Fruit fly (Drosophila melanogaster): ENCODE data around the gene CG15601.

The CG15601 gene

dm6 chrX:15709984-15710750 lies at the start of gene CG15601, which contains the start of gene CG9281 (continued):
- TF ChIP-seq CG9437 (GFP tag; optimal IDR thresholded peaks at IDR 0.05) (peak; percentile 66), CG7556 (GFP tag; optimal IDR thresholded peaks at IDR 0.05) (no peak), her (GFP tag; optimal IDR thresholded peaks at IDR 0.05) (peak; percentile 36), Optix (GFP tag; IDR thresholded peaks at IDR 0.05) (no peak), Bdp1 (GFP tag; optimal IDR thresholded peaks at IDR 0.05) (no peak), eyg (GFP tag; optimal IDR thresholded peaks at IDR 0.05) (no peak), BtbVII (GFP tag; optimal IDR thresholded peaks at IDR 0.05) (peak; percentile 2), grn (GFP tag; optimal IDR thresholded peaks at IDR 0.05) (no peak), Eip74EF (GFP tag; optimal IDR thresholded peaks at IDR 0.05) (no peak), CG30020 (tag; optimal IDR thresholded peaks at IDR 0.05) (peak; percentile 38), jing (GFP tag; optimal IDR thresholded peaks at IDR 0.05) (no peak), row (GFP tag; IDR thresholded peaks at IDR 0.05) (peak; percentile 44; the same call in 2 of the 3 replicates), fru (optimal IDR thresholded peaks at IDR 0.05) (no peak), CG17385 (GFP tag; optimal IDR thresholded peaks at IDR 0.05) (peak; percentile 87), crc (GFP tag; optimal IDR thresholded peaks at IDR 0.05) (no peak), CG12236 (GFP tag; optimal IDR thresholded peaks at IDR 0.05) (no peak), CG15479 (GFP tag; optimal IDR thresholded peaks at IDR 0.05) (peak; percentile 96), rib (GFP tag; IDR thresholded peaks at IDR 0.05) (peak; percentile 82; the same call in 1 of the 2 replicates), salm (tag; optimal IDR thresholded peaks at IDR 0.05) (no peak), Ets65A (GFP tag) (peak; percentile 32), CG4820 (GFP tag; optimal IDR thresholded peaks at IDR 0.05) (no peak), esg (GFP tag; conservative IDR thresholded peaks at IDR 0.05) (no peak), D (optimal IDR thresholded peaks at IDR 0.05) (peak; percentile 55), D (GFP tag; optimal IDR thresholded peaks at IDR 0.05) (no peak), Dfd (GFP tag; optimal IDR thresholded peaks at IDR 0.05) (no peak), TFAM (GFP tag; optimal IDR thresholded peaks at IDR 0.05) (no peak), CG3281 (GFP tag; optimal IDR thresholded peaks at IDR 0.05) (no peak), ci (GFP tag; IDR thresholded peaks at IDR 0.05) (peak; percentile 61; the same call in 1 of the 3 replicates), Neu2 (GFP tag; optimal IDR thresholded peaks at IDR 0.05; ENCODE audit: borderline replicate concordance) (no peak), zen (tag; optimal IDR thresholded peaks at IDR 0.05) (no peak), CG9797 (GFP tag; optimal IDR thresholded peaks at IDR 0.05) (peak; percentile 88), ac (GFP tag; optimal IDR thresholded peaks at IDR 0.05) (peak; percentile 6), sim (GFP tag; IDR thresholded peaks at IDR 0.05) (no peak), Bgb (GFP tag; IDR thresholded peaks at IDR 0.05; ENCODE audit: partially characterized antibody) (peak; percentile 29; the same call in 1 of the 2 replicates), Hr3 (GFP tag; optimal IDR thresholded peaks at IDR 0.05) (no peak), seq (GFP tag; IDR thresholded peaks at IDR 0.05) (0 out of 2 replicates have a peak, but pooled peaks have one; percentile 7), GATAe (GFP tag; conservative IDR thresholded peaks at IDR 0.05) (no peak), Deaf1 (tag; optimal IDR thresholded peaks at IDR 0.05) (peak; percentile 67), CG6765 (GFP tag; optimal IDR thresholded peaks at IDR 0.05) (peak; percentile 60), Ada2b (GFP tag; IDR thresholded peaks at IDR 0.05) (no peak), CG17361 (GFP tag; IDR thresholded peaks at IDR 0.05) (0 out of 3 replicates have a peak, but pooled peaks have one; percentile 36), tap (tag; optimal IDR thresholded peaks at IDR 0.05) (no peak), Dad (GFP tag; optimal IDR thresholded peaks at IDR 0.05) (no peak), CG4617 (GFP tag; optimal IDR thresholded peaks at IDR 0.05; ENCODE audit: borderline replicate concordance) (peak; percentile 49), CG11504 (tag; optimal IDR thresholded peaks at IDR 0.05) (no peak), zfh2 (GFP tag; optimal IDR thresholded peaks at IDR 0.05) (no peak), MBD-R2 (GFP tag; IDR thresholded peaks at IDR 0.05) (peak; percentile 14; the same call in 1 of the 2 replicates), croc (GFP tag; conservative IDR thresholded peaks at IDR 0.05) (no peak), YL-1 (GFP tag; optimal IDR thresholded peaks at IDR 0.05) (peak; percentile 77)

Data from whole organism, embryonic.